Fruit fly (Drosophila melanogaster) whole organism, embryonic: ENCODE results near the gene Pmm2.
A peak's percentile ranks its signal among the peaks of the same experiment; 100 is the strongest.

Source experiments
- Blimp-1 ChIP-seq: fragments of 200-800 bp; sonication (Bioruptor generic); optimal IDR thresholded peaks from 3 replicates; lab custom pipeline; 2018; ENCODE audit warnings: missing biosample characterization, missing genetic modification characterization, mild to moderate bottlenecking, moderate library complexity, missing genetic modification reagents
- CG11456 ChIP-seq: fragments of 200-800 bp; sonication (Bioruptor generic); IDR thresholded peaks from 3 replicates; pipeline ENCODE4 v1.3.6; 2022; ENCODE audit warnings: missing biosample characterization, missing genetic modification characterization
- CG12104 ChIP-seq: fragments of 200-800 bp; sonication (Bioruptor generic); optimal IDR thresholded peaks from 3 replicates; lab custom pipeline; 2016; ENCODE audit warnings: missing biosample characterization, missing genetic modification characterization
- CG12391 ChIP-seq: fragments of 200-800 bp; sonication (Bioruptor generic); optimal IDR thresholded peaks from 3 replicates; lab custom pipeline; 2018; ENCODE audit warnings: missing biosample characterization, mild to moderate bottlenecking, missing genetic modification characterization, moderate library complexity
- CG13296 ChIP-seq: fragments of 200-800 bp; sonication (Bioruptor generic); optimal IDR thresholded peaks from 3 replicates; lab custom pipeline; 2018; ENCODE audit warnings: missing biosample characterization, mild to moderate bottlenecking, missing genetic modification characterization
- CG14667 ChIP-seq: fragments of 200-800 bp; sonication (Bioruptor generic); IDR thresholded peaks from 2 replicates; pipeline ENCODE4 v1.3.6; 2022; ENCODE audit warnings: missing biosample characterization, missing genetic modification characterization
- CG16813 ChIP-seq: fragments of 200-800 bp; sonication (Bioruptor generic); IDR thresholded peaks from 3 replicates; pipeline ENCODE4 v1.3.6; 2022; ENCODE audit warnings: missing biosample characterization, missing genetic modification characterization; ENCODE audit not compliant: partially characterized antibody
- CG17612 ChIP-seq: fragments of 200-800 bp; sonication (Bioruptor generic); IDR thresholded peaks from 2 replicates; pipeline ENCODE4 v1.3.6; 2022; ENCODE audit warnings: missing biosample characterization, missing genetic modification characterization
- CG1832 ChIP-seq: fragments of 200-800 bp; sonication (Bioruptor generic); optimal IDR thresholded peaks from 2 replicates; lab custom pipeline; 2017; ENCODE audit warnings: missing biosample characterization, mild to moderate bottlenecking, missing genetic modification characterization, inconsistent platforms
- CG2202 ChIP-seq: fragments of 200-800 bp; sonication (Bioruptor generic); optimal IDR thresholded peaks from 2 replicates; lab custom pipeline; 2018; ENCODE audit warnings: missing biosample characterization, mild to moderate bottlenecking, missing genetic modification characterization
- CG33557 ChIP-seq: fragments of 200-800 bp; sonication (Bioruptor generic); optimal IDR thresholded peaks from 2 replicates; lab custom pipeline; 2019; ENCODE audit warnings: missing biosample characterization, mild to moderate bottlenecking, missing genetic modification characterization, moderate library complexity
- CG43689 ChIP-seq: fragments of 200-800 bp; sonication (Bioruptor generic); IDR thresholded peaks from 2 replicates; pipeline ENCODE4 v1.3.6; 2022; ENCODE audit warnings: missing biosample characterization, missing genetic modification characterization
- CG4424 ChIP-seq: fragments of 200-800 bp; sonication (Bioruptor generic); optimal IDR thresholded peaks from 3 replicates; lab custom pipeline; 2016; ENCODE audit warnings: missing biosample characterization, missing genetic modification characterization
- CG4707 ChIP-seq: fragments of 200-800 bp; sonication (Bioruptor generic); optimal IDR thresholded peaks from 2 replicates; lab custom pipeline; 2018; ENCODE audit warnings: missing biosample characterization, mild to moderate bottlenecking, missing genetic modification characterization, moderate library complexity
- CG5953 ChIP-seq: fragments of 200-800 bp; sonication (Bioruptor generic); IDR thresholded peaks from 2 replicates; pipeline ENCODE4 v1.3.6; 2022; ENCODE audit warnings: missing biosample characterization, missing genetic modification characterization
- CG6654 ChIP-seq: fragments of 200-800 bp; sonication (Bioruptor generic); optimal IDR thresholded peaks from 2 replicates; lab custom pipeline; 2017; ENCODE audit warnings: missing biosample characterization, mild to moderate bottlenecking, missing genetic modification characterization
- CG9797 ChIP-seq: fragments of 200-800 bp; sonication (Bioruptor generic); optimal IDR thresholded peaks from 3 replicates; lab custom pipeline; 2018; ENCODE audit warnings: missing biosample characterization, mild to moderate bottlenecking, missing genetic modification characterization
- CHES-1-like ChIP-seq: fragments of 200-800 bp; sonication (Bioruptor generic); optimal IDR thresholded peaks from 2 replicates; lab custom pipeline; 2016; ENCODE audit warnings: missing biosample characterization, missing genetic modification characterization
- CTCF ChIP-seq: fragments of 200-800 bp; sonication (Bioruptor generic); optimal IDR thresholded peaks from 2 replicates; lab custom pipeline; 2017; ENCODE audit warnings: missing biosample characterization, mild to moderate bottlenecking, missing genetic modification characterization, moderate library complexity
- Chrac-16 ChIP-seq: fragments of 200-800 bp; sonication (Bioruptor generic); optimal IDR thresholded peaks from 3 replicates; lab custom pipeline; 2016; ENCODE audit warnings: missing biosample characterization, missing genetic modification characterization
- CoRest ChIP-seq: fragments of 200-800 bp; sonication (Bioruptor generic); optimal IDR thresholded peaks from 3 replicates; lab custom pipeline; 2018; ENCODE audit warnings: missing biosample characterization, mild to moderate bottlenecking, missing genetic modification characterization, moderate library complexity
- D19A ChIP-seq: fragments of 200-800 bp; optimal IDR thresholded peaks from 3 replicates; lab custom pipeline; 2019; ENCODE audit warnings: missing biosample characterization, mild to moderate bottlenecking, missing genetic modification characterization, moderate library complexity
- E2f2 ChIP-seq: fragments of 200-800 bp; sonication (Bioruptor generic); IDR thresholded peaks from 2 replicates; pipeline ENCODE4 v1.3.6; 2022; ENCODE audit warnings: missing biosample characterization, missing genetic modification characterization
- Gsc ChIP-seq: fragments of 200-800 bp; sonication (Bioruptor generic); IDR thresholded peaks from 2 replicates; pipeline ENCODE4 v1.3.6; 2022; ENCODE audit warnings: missing biosample characterization, missing genetic modification characterization
- HLH54F ChIP-seq: fragments of 200-800 bp; sonication (Bioruptor generic); optimal IDR thresholded peaks from 3 replicates; lab custom pipeline; 2016; ENCODE audit warnings: missing biosample characterization, missing genetic modification characterization
- HmgD ChIP-seq: fragments of 200-800 bp; sonication (Bioruptor generic); optimal IDR thresholded peaks from 3 replicates; lab custom pipeline; 2016; ENCODE audit warnings: missing biosample characterization, missing genetic modification characterization
- Kr ChIP-seq: fragments of 200-800 bp; sonication (Bioruptor generic); optimal IDR thresholded peaks from 2 replicates; lab custom pipeline; 2017; ENCODE audit warnings: missing biosample characterization, mild to moderate bottlenecking, missing genetic modification characterization
- Lhr ChIP-seq: fragments of 200-800 bp; sonication (Bioruptor generic); optimal IDR thresholded peaks from 3 replicates; lab custom pipeline; 2017; ENCODE audit warnings: mild to moderate bottlenecking, missing biosample characterization, missing genetic modification reagents, missing genetic modification characterization
- Meics ChIP-seq: fragments of 200-800 bp; sonication (Bioruptor generic); optimal IDR thresholded peaks from 2 replicates; lab custom pipeline; 2017; ENCODE audit warnings: missing biosample characterization, mild to moderate bottlenecking, missing genetic modification characterization
- Myb ChIP-seq: fragments of 200-800 bp; sonication (Bioruptor generic); optimal IDR thresholded peaks from 2 replicates; lab custom pipeline; 2016; ENCODE audit warnings: missing biosample characterization, missing genetic modification characterization
- NK7.1 ChIP-seq: fragments of 200-800 bp; sonication (Bioruptor generic); optimal IDR thresholded peaks from 3 replicates; lab custom pipeline; 2016; ENCODE audit warnings: missing biosample characterization, missing genetic modification characterization
- Ptx1 ChIP-seq: fragments of 200-800 bp; sonication (Bioruptor generic); IDR thresholded peaks from 2 replicates; pipeline ENCODE4 v1.3.6; 2022; ENCODE audit warnings: missing biosample characterization, missing genetic modification characterization
- Ravus ChIP-seq: fragments of 200-800 bp; sonication (Bioruptor generic); IDR thresholded peaks from 2 replicates; pipeline ENCODE4 v1.3.6; 2022; ENCODE audit warnings: missing biosample characterization, missing genetic modification characterization
- Rfx ChIP-seq: fragments of 200-800 bp; sonication (Bioruptor generic); IDR thresholded peaks from 2 replicates; pipeline ENCODE4 v1.3.6; 2022; ENCODE audit warnings: missing biosample characterization, missing genetic modification characterization
- Sox102F ChIP-seq: fragments of 200-800 bp; sonication (Bioruptor generic); optimal IDR thresholded peaks from 2 replicates; lab custom pipeline; 2018; ENCODE audit warnings: missing biosample characterization, mild to moderate bottlenecking, missing genetic modification characterization, moderate library complexity
- Spps ChIP-seq: fragments of 200-800 bp; sonication (Bioruptor generic); optimal IDR thresholded peaks from 2 replicates; lab custom pipeline; 2018; ENCODE audit warnings: missing biosample characterization, mild to moderate bottlenecking, missing genetic modification characterization
- Tbp ChIP-seq: fragments of >200 bp; optimal IDR thresholded peaks from 2 replicates; lab custom pipeline; 2018; ENCODE audit warnings: missing biosample characterization, missing genetic modification characterization
- Usf ChIP-seq: fragments of 200-800 bp; sonication (Bioruptor generic); optimal IDR thresholded peaks from 2 replicates; lab custom pipeline; 2017; ENCODE audit warnings: missing genotype, missing biosample characterization, missing genetic modification characterization
- Xbp1 ChIP-seq: fragments of 200-800 bp; sonication (Bioruptor generic); optimal IDR thresholded peaks from 3 replicates; lab custom pipeline; 2016; ENCODE audit warnings: missing biosample characterization, mild to moderate bottlenecking, missing genetic modification characterization
- btn ChIP-seq: fragments of 200-800 bp; sonication (Bioruptor generic); optimal IDR thresholded peaks from 2 replicates; lab custom pipeline; 2016; ENCODE audit warnings: missing biosample characterization, missing genetic modification characterization
- chif ChIP-seq, 2 experiments: fragments of 200-800 bp; sonication (Bioruptor generic); optimal IDR thresholded peaks; 3 replicates each; lab custom pipeline; 2016; ENCODE audit warnings: missing biosample characterization in 2 of 2, missing genetic modification characterization in 2 of 2
- da ChIP-seq: fragments of 200-800 bp; sonication (Bioruptor generic); optimal IDR thresholded peaks from 2 replicates; lab custom pipeline; 2016; ENCODE audit warnings: missing biosample characterization, missing genetic modification characterization
- dmrt99B ChIP-seq: fragments of 200-800 bp; sonication (Bioruptor generic); optimal IDR thresholded peaks from 2 replicates; lab custom pipeline; 2018; ENCODE audit warnings: missing biosample characterization, mild to moderate bottlenecking, missing genetic modification characterization, moderate library complexity
- hth ChIP-seq: fragments of >200 bp; optimal IDR thresholded peaks from 2 replicates; lab custom pipeline; 2017; ENCODE audit warnings: inconsistent platforms
- lab ChIP-seq: fragments of 200-800 bp; sonication (Bioruptor generic); optimal IDR thresholded peaks from 3 replicates; lab custom pipeline; 2017; ENCODE audit warnings: missing biosample characterization, missing genetic modification characterization, mild to moderate bottlenecking, moderate library complexity, missing genetic modification reagents
- nom ChIP-seq: fragments of 200-800 bp; sonication (Bioruptor generic); optimal IDR thresholded peaks from 2 replicates; lab custom pipeline; 2017; ENCODE audit warnings: missing biosample characterization, missing genetic modification characterization, mild to moderate bottlenecking, moderate library complexity, missing genetic modification reagents
- org-1 ChIP-seq: fragments of 200-800 bp; sonication (Bioruptor generic); optimal IDR thresholded peaks from 2 replicates; lab custom pipeline; 2017; ENCODE audit warnings: missing biosample characterization, missing genetic modification characterization
- p53 ChIP-seq: fragments of 200-800 bp; sonication (Bioruptor generic); optimal IDR thresholded peaks from 2 replicates; lab custom pipeline; 2016; ENCODE audit warnings: missing biosample characterization, missing genetic modification characterization
- pfk ChIP-seq: fragments of 200-800 bp; sonication (Bioruptor generic); optimal IDR thresholded peaks from 2 replicates; lab custom pipeline; 2018; ENCODE audit warnings: missing biosample characterization, mild to moderate bottlenecking, missing genetic modification characterization, moderate library complexity
- pnt ChIP-seq: fragments of 200-800 bp; sonication (Bioruptor generic); optimal IDR thresholded peaks from 3 replicates; lab custom pipeline; 2016; ENCODE audit warnings: missing biosample characterization, missing genetic modification characterization
- sqz ChIP-seq: fragments of 200-800 bp; sonication (Bioruptor generic); optimal IDR thresholded peaks from 3 replicates; lab custom pipeline; 2018; ENCODE audit warnings: missing biosample characterization, mild to moderate bottlenecking, missing genetic modification characterization
- ssp ChIP-seq: fragments of 200-800 bp; sonication (Bioruptor generic); IDR thresholded peaks from 2 replicates; pipeline ENCODE4 v1.3.6; 2022; ENCODE audit warnings: missing biosample characterization, missing genetic modification characterization
- stc ChIP-seq: fragments of 200-800 bp; sonication (Bioruptor generic); IDR thresholded peaks from 2 replicates; pipeline ENCODE4 v1.3.6; 2022; ENCODE audit warnings: missing biosample characterization, missing genetic modification characterization

Gene Pmm2

dm6 chr3L:12501249-12501648 is 33.1 kb upstream of the Pmm2 start, which contains the start of the genes CG10638 and CG10681 (continued):
- TF ChIP-seq Spps (tag; lab: Kevin White, UChicago) (peak; percentile 43), CG12391 (tag; lab: Kevin White, UChicago) (peak; percentile 79), Xbp1 (GFP tag; lab: Kevin White, UChicago) (peak; percentile 55), CG16813 (GFP tag; lab: Robert Waterston, UW) (no peak), pnt (GFP tag; lab: Kevin White, UChicago) (no peak), p53 (no peak), sqz (GFP tag; lab: Kevin White, UChicago) (peak; percentile 97), CoRest (tag; lab: Kevin White, UChicago) (peak; percentile 61), HmgD (GFP tag; lab: Kevin White, UChicago) (no peak), Meics (GFP tag; lab: Kevin White, UChicago) (no peak), Chrac-16 (peak; percentile 48), CG6654 (GFP tag; lab: Kevin White, UChicago) (no peak), E2f2 (GFP tag; lab: Robert Waterston, UW) (peak; percentile 51; the same call in 1 of the 2 replicates), CG9797 (GFP tag; lab: Kevin White, UChicago) (peak; percentile 73), CG11456 (GFP tag; lab: Robert Waterston, UW) (no peak), pfk (GFP tag; lab: Kevin White, UChicago) (no peak), CG33557 (GFP tag; lab: Kevin White, UChicago) (no peak), CG13296 (GFP tag; lab: Kevin White, UChicago) (peak; percentile 54), Myb (peak; percentile 32), CG17612 (GFP tag; lab: Robert Waterston, UW) (no peak), Sox102F (GFP tag; lab: Kevin White, UChicago) (peak; percentile 33), CG2202 (tag; lab: Kevin White, UChicago) (peak; percentile 26), btn (no peak), hth (lab: Kevin White, UChicago) (no peak), Ptx1 (0 out of 2 replicates have a peak, but pooled peaks have one; percentile 16), CHES-1-like (peak; percentile 3), da (GFP tag; lab: Kevin White, UChicago) (no peak), ssp (GFP tag; lab: Robert Waterston, UW) (no peak), CG5953 (GFP tag; lab: Robert Waterston, UW) (no peak), org-1 (GFP tag; lab: Kevin White, UChicago) (no peak), HLH54F (GFP tag; lab: Kevin White, UChicago) (no peak), CG4424 (GFP tag; lab: Kevin White, UChicago) (peak; percentile 62), nom (GFP tag; lab: Kevin White, UChicago) (peak; percentile 30), Lhr (GFP tag; lab: Kevin White, UChicago) (peak; percentile 45), NK7.1 (GFP tag; lab: Kevin White, UChicago) (no peak), stc (GFP tag; lab: Robert Waterston, UW) (no peak), CG1832 (GFP tag; lab: Kevin White, UChicago) (no peak), chif (GFP tag; optimal IDR thresholded peaks at IDR 0.05; lab: Kevin White, UChicago) (peak in 1 of 2 experiments; percentile 19), Ravus (GFP tag; lab: Robert Waterston, UW) (no peak), Blimp-1 (peak; percentile 41), Usf (no peak), Rfx (GFP tag; lab: Robert Waterston, UW) (peak; percentile 21; the same call in 1 of the 2 replicates), Kr (GFP tag; lab: Kevin White, UChicago) (no peak), Tbp (GFP tag; lab: Kevin White, UChicago) (no peak), D19A (tag; lab: Kevin White, UChicago) (peak; percentile 34), dmrt99B (tag; lab: Kevin White, UChicago) (no peak), CG43689 (GFP tag; lab: Robert Waterston, UW) (no peak), CG12104 (peak; percentile 30), Gsc (GFP tag; lab: Robert Waterston, UW) (no peak), lab (peak; percentile 15), CG14667 (no peak), CG4707 (GFP tag; lab: Kevin White, UChicago) (no peak), CTCF (peak; percentile 2)
